Worm (Caenorhabditis elegans) whole organism, late embryonic: ENCODE results near the gene srab-11.

ENCODE experiments used
- ama-1 ChIP-seq: fragments of 150-350 bp; optimal IDR thresholded peaks from 2 replicates; lab custom pipeline; 2014
- ceh-45 ChIP-seq: fragments of 200-800 bp; sonication (Bioruptor generic); IDR thresholded peaks from 2 replicates; pipeline ENCODE4 v1.3.6; 2022; ENCODE audit warnings: missing genetic modification reagents, missing genetic modification characterization, missing compliant biosample characterization
- elt-2 ChIP-seq: sonication (generic microtip); optimal IDR thresholded peaks from 2 replicates; lab custom pipeline; 2016; ENCODE audit warnings: missing genetic modification reagents, missing genetic modification characterization, missing compliant biosample characterization
- fkh-10 ChIP-seq: fragments of 150-350 bp; optimal IDR thresholded peaks from 2 replicates; lab custom pipeline; 2014; ENCODE audit warnings: missing biosample characterization, missing genetic modification reagents, missing genetic modification characterization
- hlh-13 ChIP-seq: fragments of 200-800 bp; sonication (Bioruptor generic); optimal IDR thresholded peaks from 2 replicates; lab custom pipeline; 2018; ENCODE audit warnings: mild to moderate bottlenecking, missing genetic modification characterization, missing compliant biosample characterization
- hlh-30 ChIP-seq: sonication (generic microtip); optimal IDR thresholded peaks from 2 replicates; lab custom pipeline; 2017; ENCODE audit warnings: antibody characterized with exemption, missing genetic modification characterization, missing compliant biosample characterization; ENCODE audit not compliant: insufficient read depth
- nhr-11 ChIP-seq: fragments of 150-350 bp; optimal IDR thresholded peaks from 2 replicates; lab custom pipeline; 2014; ENCODE audit warnings: missing biosample characterization, missing genetic modification characterization
- pat-9 ChIP-seq: fragments of 200-800 bp; sonication (Bioruptor generic); optimal IDR thresholded peaks from 2 replicates; lab custom pipeline; 2018; ENCODE audit warnings: mild to moderate bottlenecking, missing genetic modification characterization, moderate library complexity, missing compliant biosample characterization
- pqm-1 ChIP-seq: sonication (generic microtip); optimal IDR thresholded peaks from 2 replicates; lab custom pipeline; 2016; ENCODE audit warnings: missing genetic modification characterization, missing compliant biosample characterization
- ref-2 ChIP-seq: sonication (generic microtip); optimal IDR thresholded peaks from 2 replicates; lab custom pipeline; 2016; ENCODE audit warnings: missing genetic modification characterization, missing compliant biosample characterization
- unc-3 ChIP-seq, 2 experiments: fragments of 200-800 bp in 1 of 2; sonication (Bioruptor generic) in 1 of 2; sonication (generic microtip) in 1 of 2; conservative IDR thresholded peaks in 1 of 2; optimal IDR thresholded peaks in 1 of 2; 2 replicates each; pipeline versions ENCODE4 v1.3.6 to Lab custom; 2016 to 2022; ENCODE audit warnings: missing compliant biosample characterization in 2 of 2, missing genetic modification characterization in 2 of 2, missing genetic modification reagents in 1 of 2

- TF ChIP-seq pat-9 (tag; lab: Kevin White, UChicago) (no peak), unc-3 (GFP tag; conservative IDR thresholded peaks at IDR 0.05; lab: Robert Waterston, UW) (no peak), unc-3 (tag; optimal IDR thresholded peaks at IDR 0.05; lab: Kevin White, UChicago) (no peak), ref-2 (no peak), hlh-30 (no peak), ama-1 (lab: Kevin White, UChicago) (no peak), ceh-45 (no peak), hlh-13 (GFP tag; lab: Kevin White, UChicago) (no peak), nhr-11 (tag; lab: Kevin White, UChicago) (no peak), fkh-10 (no peak), pqm-1 (no peak), elt-2 (tag; lab: Kevin White, UChicago) (no peak)
Observed at ce11 chrV:3124912-3125311, 21.9 kb downstream of the srab-11 start, which contains the start of gene Y73C8C.12.
